Worm (Caenorhabditis elegans) whole organism, late embryonic: ENCODE data around the gene C07B5.8.

Source experiments
- ceh-18 ChIP-seq: sonication (generic microtip); optimal IDR thresholded peaks from 2 replicates; lab custom pipeline; 2016; ENCODE audit warnings: missing genetic modification characterization, missing compliant biosample characterization
- elt-2 ChIP-seq: sonication (generic microtip); optimal IDR thresholded peaks from 2 replicates; lab custom pipeline; 2016; ENCODE audit warnings: missing genetic modification reagents, missing genetic modification characterization, missing compliant biosample characterization
- lin-11 ChIP-seq: fragments of 200-800 bp; sonication (Bioruptor generic); optimal IDR thresholded peaks from 2 replicates; lab custom pipeline; 2018; ENCODE audit warnings: mild to moderate bottlenecking, missing genetic modification characterization, missing compliant biosample characterization
- nhr-232 ChIP-seq: sonication (generic microtip); optimal IDR thresholded peaks from 2 replicates; lab custom pipeline; 2016; ENCODE audit warnings: missing genetic modification characterization, missing compliant biosample characterization

DNA sequence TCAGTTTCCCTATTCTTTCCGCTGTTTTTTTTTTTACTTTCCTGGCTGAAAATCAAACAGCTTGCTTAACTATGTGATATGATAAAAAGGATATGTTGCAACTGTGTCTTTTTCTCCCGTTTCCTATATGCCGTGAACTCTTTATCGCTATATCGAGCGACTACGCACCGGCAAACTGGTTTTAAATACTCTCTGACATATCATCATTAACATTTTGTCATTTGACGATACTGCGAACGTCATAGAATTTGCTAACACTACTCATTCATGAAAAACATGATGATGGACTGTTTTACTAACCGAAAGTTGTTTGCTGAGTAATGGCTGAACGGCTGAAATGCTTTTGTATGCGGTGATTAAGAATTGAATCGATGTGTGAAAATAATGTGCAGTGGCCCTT is 45.1 kb downstream of the C07B5.8 start:
- TF ChIP-seq lin-11 (no peak), ceh-18 (tag; lab: Kevin White, UChicago) (no peak), elt-2 (tag; lab: Kevin White, UChicago) (no peak), nhr-232 (tag; lab: Kevin White, UChicago) (no peak)
